Worm (Caenorhabditis elegans) whole organism, L2 larva: ENCODE data around the gene ipla-1.
A peak's percentile ranks its signal among the peaks of the same experiment; 100 is the strongest.

Source experiments
- R02D3.7 ChIP-seq: fragments of 150-350 bp; optimal IDR thresholded peaks from 2 replicates; lab custom pipeline; 2014; ENCODE audit warnings: missing biosample characterization, missing genetic modification characterization
- Y55F3AM.14 ChIP-seq: fragments of 200-800 bp; sonication (Bioruptor generic); optimal IDR thresholded peaks from 2 replicates; lab custom pipeline; 2018; ENCODE audit warnings: mild to moderate bottlenecking, missing genetic modification characterization, missing compliant biosample characterization
- alr-1 ChIP-seq: fragments of 150-350 bp; optimal IDR thresholded peaks from 2 replicates; lab custom pipeline; 2014; ENCODE audit warnings: missing biosample characterization, missing genetic modification characterization
- aly-2 ChIP-seq: fragments of 150-350 bp; optimal IDR thresholded peaks from 2 replicates; lab custom pipeline; 2014; ENCODE audit warnings: missing biosample characterization, missing genetic modification characterization
- blmp-1 ChIP-seq: sonication (generic microtip); optimal IDR thresholded peaks from 2 replicates; lab custom pipeline; 2017; ENCODE audit warnings: missing genetic modification characterization, mild to moderate bottlenecking, missing compliant biosample characterization, antibody characterized with exemption, moderate library complexity; ENCODE audit not compliant: insufficient read depth
- ceh-82 ChIP-seq: fragments of 150-350 bp; optimal IDR thresholded peaks from 2 replicates; lab custom pipeline; 2014; ENCODE audit warnings: missing biosample characterization, missing genetic modification characterization
- dmd-4 ChIP-seq: sonication (generic microtip); optimal IDR thresholded peaks from 2 replicates; lab custom pipeline; 2017; ENCODE audit warnings: missing biosample characterization, missing genetic modification characterization
- egl-27 ChIP-seq: sonication (generic microtip); optimal IDR thresholded peaks from 3 replicates; lab custom pipeline; 2017; ENCODE audit warnings: missing biosample characterization, missing genetic modification reagents, missing genetic modification characterization
- elt-3 ChIP-seq: sonication (generic microtip); optimal IDR thresholded peaks from 2 replicates; lab custom pipeline; 2017; ENCODE audit warnings: missing biosample characterization, missing genetic modification characterization
- fos-1 ChIP-seq: fragments of 150-350 bp; optimal IDR thresholded peaks from 2 replicates; lab custom pipeline; 2014; ENCODE audit warnings: missing biosample characterization, missing genetic modification characterization
- gmeb-1 ChIP-seq: fragments of 150-350 bp; optimal IDR thresholded peaks from 2 replicates; lab custom pipeline; 2014; ENCODE audit warnings: missing biosample characterization, missing genetic modification characterization
- lin-13 ChIP-seq: fragments of 150-350 bp; optimal IDR thresholded peaks from 2 replicates; lab custom pipeline; 2014; ENCODE audit warnings: missing biosample characterization, missing genetic modification reagents, missing genetic modification characterization
- lin-39 ChIP-seq: fragments of 150-350 bp; optimal IDR thresholded peaks from 2 replicates; lab custom pipeline; 2014; ENCODE audit warnings: missing biosample characterization, missing genetic modification reagents, missing genetic modification characterization
- lsy-2 ChIP-seq, 2 experiments: fragments of 150-350 bp in 1 of 2; sonication (generic microtip) in 1 of 2; optimal IDR thresholded peaks; 2 replicates each; lab custom pipeline; 2014 to 2017; ENCODE audit warnings: missing biosample characterization in 2 of 2, missing genetic modification characterization in 2 of 2
- mdl-1 ChIP-seq, 2 experiments: fragments of 150-350 bp in 1 of 2; sonication (generic microtip) in 1 of 2; optimal IDR thresholded peaks; 2 replicates each; lab custom pipeline; 2017; ENCODE audit warnings: missing biosample characterization in 2 of 2, missing genetic modification characterization in 2 of 2
- nhr-10 ChIP-seq: sonication (generic microtip); optimal IDR thresholded peaks from 2 replicates; lab custom pipeline; 2017; ENCODE audit warnings: missing biosample characterization, missing genetic modification characterization
- nhr-11 ChIP-seq: fragments of 150-350 bp; optimal IDR thresholded peaks from 2 replicates; lab custom pipeline; 2014; ENCODE audit warnings: missing biosample characterization, missing genetic modification characterization
- nhr-129 ChIP-seq: fragments of 150-350 bp; optimal IDR thresholded peaks from 2 replicates; lab custom pipeline; 2014; ENCODE audit warnings: missing biosample characterization, missing genetic modification characterization
- nhr-21 ChIP-seq: fragments of 150-350 bp; optimal IDR thresholded peaks from 2 replicates; lab custom pipeline; 2014; ENCODE audit warnings: missing biosample characterization, missing genetic modification characterization
- nhr-23 ChIP-seq: fragments of 150-350 bp; optimal IDR thresholded peaks from 2 replicates; lab custom pipeline; 2014; ENCODE audit warnings: missing biosample characterization, missing genetic modification reagents, missing genetic modification characterization
- nhr-25 ChIP-seq: fragments of 150-350 bp; sonication (generic microtip); optimal IDR thresholded peaks from 3 replicates; lab custom pipeline; 2014; ENCODE audit warnings: missing biosample characterization, missing genetic modification characterization
- peb-1 ChIP-seq: fragments of 150-350 bp; optimal IDR thresholded peaks from 2 replicates; lab custom pipeline; 2014; ENCODE audit warnings: missing biosample characterization, missing genetic modification characterization
- sem-4 ChIP-seq: fragments of 150-350 bp; optimal IDR thresholded peaks from 2 replicates; lab custom pipeline; 2014; ENCODE audit warnings: missing biosample characterization, missing genetic modification reagents, missing genetic modification characterization
- skn-1 ChIP-seq: sonication (generic microtip); optimal IDR thresholded peaks from 2 replicates; lab custom pipeline; 2017; ENCODE audit warnings: missing biosample characterization, missing genetic modification characterization
- sma-3 ChIP-seq: sonication (generic microtip); optimal IDR thresholded peaks from 2 replicates; lab custom pipeline; 2016; ENCODE audit warnings: missing genetic modification reagents, missing genetic modification characterization, missing compliant biosample characterization
- sma-9 ChIP-seq, 2 experiments: fragments of 150-350 bp in 1 of 2; sonication (generic microtip) in 1 of 2; optimal IDR thresholded peaks; 2 replicates each; lab custom pipeline; 2014 to 2016; ENCODE audit warnings: missing genetic modification characterization in 2 of 2, mild to moderate bottlenecking in 1 of 2, missing biosample characterization in 1 of 2, missing compliant biosample characterization in 1 of 2, missing genetic modification reagents in 1 of 2, moderate library complexity in 1 of 2
- unc-55 ChIP-seq: fragments of 150-350 bp; sonication (generic microtip); optimal IDR thresholded peaks from 3 replicates; lab custom pipeline; 2014; ENCODE audit warnings: missing biosample characterization, missing genetic modification reagents, missing genetic modification characterization
- unc-62 ChIP-seq: fragments of 150-350 bp; optimal IDR thresholded peaks from 2 replicates; lab custom pipeline; 2014; ENCODE audit warnings: missing biosample characterization, missing genetic modification reagents, missing genetic modification characterization
- zag-1 ChIP-seq: fragments of 150-350 bp; optimal IDR thresholded peaks from 2 replicates; lab custom pipeline; 2014; ENCODE audit warnings: missing biosample characterization, missing genetic modification characterization
- ztf-1 ChIP-seq: fragments of 200-800 bp; sonication (Bioruptor generic); conservative IDR thresholded peaks from 2 replicates; pipeline ENCODE4 v1.3.6; 2022; ENCODE audit warnings: missing genetic modification characterization, missing compliant biosample characterization
- ztf-4 ChIP-seq: fragments of 150-350 bp; optimal IDR thresholded peaks from 2 replicates; lab custom pipeline; 2014; ENCODE audit warnings: missing biosample characterization, missing genetic modification characterization

Gene ipla-1

DNA sequence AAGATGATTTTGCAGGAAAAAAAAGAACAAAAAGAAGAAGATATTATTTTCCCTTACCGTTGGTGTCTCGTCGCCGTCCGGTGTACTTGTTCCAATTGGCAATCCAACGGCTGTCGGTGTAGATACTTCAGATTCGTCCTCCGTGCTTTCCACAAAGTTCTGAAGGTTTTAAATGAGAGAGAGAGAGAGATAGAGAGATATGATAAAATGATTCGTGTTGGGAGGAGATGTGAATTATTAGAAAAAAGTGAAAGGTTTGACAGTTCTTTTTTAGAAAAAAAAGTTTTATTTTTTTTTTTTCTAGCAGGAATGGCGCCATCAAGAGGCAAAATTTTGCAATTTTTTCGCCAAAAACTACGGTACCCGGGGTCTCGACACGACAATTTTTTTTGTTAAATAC, 880 bp downstream of the ipla-1 start:
- no peak for TF ChIP-seq unc-62 (GFP tag; lab: Kevin White, UChicago)
- TF ChIP-seq elt-3 (tag; lab: Kevin White, UChicago): no peak
- peak; percentile 51 for TF ChIP-seq blmp-1 (tag; lab: Kevin White, UChicago)
- no peak for TF ChIP-seq R02D3.7 (tag; lab: Kevin White, UChicago)

DNA sequence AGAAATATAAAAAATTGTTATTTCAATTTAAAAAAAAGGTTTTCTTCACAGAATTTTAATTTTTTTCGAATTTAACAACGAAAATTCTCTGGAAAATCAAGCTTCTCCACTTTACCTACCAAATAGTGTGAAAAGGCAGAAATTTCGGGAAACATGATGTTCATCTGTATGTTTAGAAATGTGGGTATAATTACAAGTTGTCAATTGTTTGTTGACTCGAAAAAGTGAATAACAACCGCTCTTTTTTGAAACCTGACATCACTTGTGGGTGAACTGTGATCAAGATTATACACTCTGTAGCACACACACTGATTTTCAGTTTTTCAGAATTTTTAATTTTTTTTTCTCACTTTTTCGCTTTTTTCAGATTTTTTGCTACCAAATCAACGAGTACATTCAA, 1.3 kb downstream of the ipla-1 start:
- TF ChIP-seq unc-55 (GFP tag; lab: Kevin White, UChicago) (no peak), alr-1 (tag; lab: Kevin White, UChicago) (no peak), unc-62 (GFP tag; lab: Kevin White, UChicago) (no peak), skn-1 (tag; lab: Kevin White, UChicago) (no peak), blmp-1 (tag; lab: Kevin White, UChicago) (no peak), ztf-4 (tag; lab: Kevin White, UChicago) (no peak), sma-9 (GFP tag; optimal IDR thresholded peaks at IDR 0.05; lab: Kevin White, UChicago) (no peak), sma-9 (tag; optimal IDR thresholded peaks at IDR 0.05; lab: Kevin White, UChicago) (no peak), nhr-23 (tag; lab: Kevin White, UChicago) (no peak), nhr-21 (no peak), zag-1 (tag; lab: Kevin White, UChicago) (no peak), peb-1 (tag; lab: Kevin White, UChicago) (no peak), sem-4 (no peak), lsy-2 (tag; optimal IDR thresholded peaks at IDR 0.05; lab: Kevin White, UChicago) (no peak), egl-27 (no peak), nhr-11 (tag; lab: Kevin White, UChicago) (no peak), fos-1 (no peak), lin-13 (GFP tag; lab: Kevin White, UChicago) (no peak)

DNA sequence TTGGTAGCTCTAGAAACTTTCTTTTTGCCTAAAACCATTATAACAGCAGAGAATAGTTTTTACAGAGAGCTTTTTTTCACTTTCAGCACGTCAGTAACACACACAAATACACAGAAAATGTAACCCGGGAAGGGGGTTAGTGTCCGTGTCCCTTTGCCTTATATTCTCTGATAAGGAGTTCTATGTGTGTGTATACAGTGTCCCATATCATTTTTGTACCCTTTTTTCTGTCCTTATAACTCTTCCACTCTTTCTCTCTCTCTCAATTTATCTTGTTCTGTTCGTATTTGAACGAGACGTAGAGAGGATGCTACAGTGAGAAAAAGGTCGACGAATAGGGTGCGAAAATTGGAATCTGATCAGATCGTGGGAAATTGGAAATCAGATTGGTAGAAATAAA, 2.3 kb downstream of the ipla-1 start:
- TF ChIP-seq fos-1 (peak; percentile 89), gmeb-1 (no peak), sma-9 (GFP tag; optimal IDR thresholded peaks at IDR 0.05; lab: Kevin White, UChicago) (peak; percentile 30), sma-9 (tag; optimal IDR thresholded peaks at IDR 0.05; lab: Kevin White, UChicago) (no peak)

DNA sequence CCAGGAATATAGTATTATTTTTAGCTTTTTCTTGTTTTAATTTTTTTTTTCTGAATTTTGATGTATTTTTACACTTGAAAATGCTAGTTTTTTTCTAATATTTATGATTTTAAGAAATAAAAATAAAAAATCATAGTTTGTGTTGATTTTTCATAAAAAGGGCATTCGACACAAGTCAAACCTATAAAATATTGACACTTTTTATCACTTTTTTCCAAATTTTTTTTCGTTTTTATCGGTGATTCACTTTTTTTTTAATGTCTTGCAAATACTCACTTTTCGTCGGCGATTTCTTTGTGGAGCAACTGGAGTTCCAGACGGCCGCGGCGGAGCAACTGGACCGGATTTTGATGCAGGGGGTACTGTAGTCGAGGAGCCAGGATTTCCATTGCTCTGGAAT, 3.7 kb downstream of the ipla-1 start:
- TF ChIP-seq fos-1 (peak; percentile 84), ceh-82 (tag; lab: Kevin White, UChicago) (no peak)

DNA sequence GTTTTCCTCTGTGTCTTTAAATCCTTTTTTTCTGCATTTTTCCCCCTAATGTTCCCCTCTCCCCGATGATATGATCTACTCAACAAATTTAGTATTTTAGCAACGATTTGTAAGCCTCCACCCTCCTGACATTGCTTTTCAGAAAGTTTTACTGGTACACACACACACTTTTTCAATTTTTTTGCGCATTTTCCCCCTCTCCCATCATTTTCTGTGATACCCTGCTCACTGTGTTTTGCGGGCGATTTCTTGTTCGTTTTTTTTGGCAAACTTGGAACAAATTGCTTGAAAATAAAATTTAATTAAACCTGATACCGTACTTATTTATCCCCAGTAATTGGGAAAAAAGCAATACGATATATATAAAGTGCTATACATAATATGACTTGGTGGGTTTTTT, 10.5 kb downstream of the ipla-1 start:
- TF ChIP-seq elt-3 (tag; lab: Kevin White, UChicago) (no peak), sma-9 (GFP tag; optimal IDR thresholded peaks at IDR 0.05; lab: Kevin White, UChicago) (no peak), sma-9 (tag; optimal IDR thresholded peaks at IDR 0.05; lab: Kevin White, UChicago) (no peak), egl-27 (no peak), nhr-10 (tag; lab: Kevin White, UChicago) (no peak), nhr-129 (no peak), peb-1 (tag; lab: Kevin White, UChicago) (no peak), nhr-23 (tag; lab: Kevin White, UChicago) (no peak), dmd-4 (tag; lab: Kevin White, UChicago) (no peak)

DNA sequence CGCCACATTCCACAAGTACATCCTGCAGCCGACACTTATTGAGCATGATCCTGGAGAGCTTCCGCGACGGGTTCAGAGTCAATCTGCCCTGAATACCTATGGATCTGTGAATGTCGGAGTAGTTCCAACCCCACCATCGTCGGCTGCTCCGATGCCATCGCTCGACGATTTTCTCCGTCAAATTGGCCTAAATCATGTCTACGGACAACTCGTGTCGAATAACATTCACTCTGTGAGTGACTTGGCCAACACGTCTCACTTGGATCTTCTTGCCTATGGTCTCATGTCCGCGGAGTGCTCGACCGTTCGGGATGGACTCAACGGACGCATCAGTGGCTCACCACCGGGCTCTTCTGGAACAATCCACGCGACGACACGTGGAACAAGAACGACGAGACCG, 11.1 kb downstream of the ipla-1 start:
- TF ChIP-seq ztf-1 (GFP tag; lab: Robert Waterston, UW) (no peak), aly-2 (tag; lab: Kevin White, UChicago) (no peak), nhr-21 (no peak), gmeb-1 (no peak), nhr-11 (tag; lab: Kevin White, UChicago) (no peak), sma-3 (GFP tag; lab: Kevin White, UChicago) (no peak), mdl-1 (tag; optimal IDR thresholded peaks at IDR 0.05; lab: Kevin White, UChicago) (no peak), dmd-4 (tag; lab: Kevin White, UChicago) (no peak), nhr-25 (no peak), Y55F3AM.14 (GFP tag; lab: Kevin White, UChicago) (no peak), lin-39 (no peak)
